Worm (Caenorhabditis elegans) whole organism, early embryonic: ENCODE data around the gene sdz-19.
A peak's percentile ranks its signal among the peaks of the same experiment; 100 is the strongest.

ENCODE experiments used
- B0310.2 ChIP-seq: sonication (generic microtip); optimal IDR thresholded peaks from 2 replicates; lab custom pipeline; 2016; ENCODE audit warnings: mild to moderate bottlenecking, missing genetic modification characterization, missing compliant biosample characterization
- F13C5.2 ChIP-seq: sonication (generic microtip); optimal IDR thresholded peaks from 2 replicates; lab custom pipeline; 2017; ENCODE audit warnings: mild to moderate bottlenecking, missing genetic modification characterization, inconsistent platforms, missing compliant biosample characterization
- aly-1 ChIP-seq: sonication (generic microtip); optimal IDR thresholded peaks from 2 replicates; lab custom pipeline; 2016; ENCODE audit warnings: missing genetic modification characterization, missing compliant biosample characterization
- ama-1 ChIP-seq: fragments of 150-350 bp; optimal IDR thresholded peaks from 2 replicates; lab custom pipeline; 2014
- ceh-13 ChIP-seq: fragments of 200-800 bp; sonication (Bioruptor generic); optimal IDR thresholded peaks from 2 replicates; lab custom pipeline; 2018; ENCODE audit warnings: mild to moderate bottlenecking, missing genetic modification characterization, missing compliant biosample characterization
- ceh-36 ChIP-seq: sonication (generic microtip); optimal IDR thresholded peaks from 2 replicates; lab custom pipeline; 2016; ENCODE audit warnings: missing genetic modification characterization, inconsistent platforms, missing compliant biosample characterization
- ets-7 ChIP-seq: sonication (generic microtip); optimal IDR thresholded peaks from 2 replicates; lab custom pipeline; 2016; ENCODE audit warnings: missing genotype, missing genetic modification characterization, missing compliant biosample characterization
- flt-1 ChIP-seq: fragments of 200-800 bp; sonication (Bioruptor generic); IDR thresholded peaks from 2 replicates; pipeline ENCODE4 v1.3.6; 2022; ENCODE audit warnings: missing genetic modification characterization, missing compliant biosample characterization
- hmbx-1 ChIP-seq: sonication (generic microtip); optimal IDR thresholded peaks from 2 replicates; lab custom pipeline; 2016; ENCODE audit warnings: mild to moderate bottlenecking, missing genetic modification characterization, missing compliant biosample characterization
- hmg-4 ChIP-seq: fragments of 200-800 bp; sonication (Bioruptor generic); optimal IDR thresholded peaks from 2 replicates; lab custom pipeline; 2018; ENCODE audit warnings: mild to moderate bottlenecking, missing genetic modification characterization, missing compliant biosample characterization
- hnd-1 ChIP-seq: sonication (generic microtip); optimal IDR thresholded peaks from 2 replicates; lab custom pipeline; 2016; ENCODE audit warnings: missing genetic modification characterization, missing compliant biosample characterization
- pes-1 ChIP-seq: fragments of 200-800 bp; sonication (Bioruptor generic); IDR thresholded peaks from 2 replicates; pipeline ENCODE4 v1.3.6; 2022; ENCODE audit warnings: missing genetic modification reagents, missing genetic modification characterization, missing compliant biosample characterization
- scrt-1 ChIP-seq: fragments of 200-800 bp; sonication (Bioruptor generic); IDR thresholded peaks from 2 replicates; pipeline ENCODE4 v1.3.6; 2022; ENCODE audit warnings: missing genetic modification characterization, missing compliant biosample characterization
- sea-1 ChIP-seq: fragments of 200-800 bp; sonication (Bioruptor generic); conservative IDR thresholded peaks from 2 replicates; pipeline ENCODE4 v1.3.6; 2022; ENCODE audit warnings: missing genetic modification characterization, missing compliant biosample characterization
- tbx-11 ChIP-seq: fragments of 200-800 bp; sonication (Bioruptor generic); IDR thresholded peaks from 2 replicates; pipeline ENCODE4 v1.3.6; 2022; ENCODE audit warnings: missing genetic modification characterization, missing compliant biosample characterization
- tbx-37 ChIP-seq: fragments of 200-800 bp; sonication (Bioruptor generic); conservative IDR thresholded peaks from 2 replicates; pipeline ENCODE4 v1.3.6; 2022; ENCODE audit warnings: missing genetic modification reagents, missing genetic modification characterization, missing compliant biosample characterization
- tra-4 ChIP-seq: sonication (generic microtip); optimal IDR thresholded peaks from 2 replicates; lab custom pipeline; 2017; ENCODE audit warnings: missing genetic modification characterization, missing compliant biosample characterization

sdz-19 gene

ce11 chrX:12515596-12516481 lies 12.7 kb upstream of the sdz-19 start:
- TF ChIP-seq B0310.2 (tag; lab: Kevin White, UChicago) (no peak), flt-1 (GFP tag; lab: Robert Waterston, UW) (no peak), F13C5.2 (tag; lab: Kevin White, UChicago) (no peak), hmg-4 (GFP tag; lab: Kevin White, UChicago) (no peak), ceh-13 (GFP tag; lab: Kevin White, UChicago) (no peak), aly-1 (tag; lab: Kevin White, UChicago) (no peak), pes-1 (no peak), hnd-1 (no peak), ceh-36 (tag; lab: Kevin White, UChicago) (no peak), sea-1 (GFP tag; lab: Robert Waterston, UW) (no peak), ets-7 (tag; lab: Kevin White, UChicago) (no peak), ama-1 (lab: Kevin White, UChicago) (no peak), scrt-1 (GFP tag; lab: Robert Waterston, UW) (no peak), tbx-37 (no peak), hmbx-1 (tag; lab: Kevin White, UChicago) (no peak), tra-4 (no peak), tbx-11 (no peak)

ce11 chrX:12513415-12513814 lies 10.3 kb upstream of the sdz-19 start:
- TF ChIP-seq F13C5.2 (tag; lab: Kevin White, UChicago): no peak
- TF ChIP-seq ceh-36 (tag; lab: Kevin White, UChicago): no peak
- no peak for TF ChIP-seq B0310.2 (tag; lab: Kevin White, UChicago)
- no peak for TF ChIP-seq tbx-11
- no peak for TF ChIP-seq ama-1 (lab: Kevin White, UChicago)
- no peak for TF ChIP-seq ets-7 (tag; lab: Kevin White, UChicago)
- TF ChIP-seq ceh-13 (GFP tag; lab: Kevin White, UChicago): no peak
- no peak for TF ChIP-seq hmbx-1 (tag; lab: Kevin White, UChicago)
- no peak for TF ChIP-seq pes-1
- TF ChIP-seq scrt-1 (GFP tag; lab: Robert Waterston, UW): no peak
- no peak for TF ChIP-seq flt-1 (GFP tag; lab: Robert Waterston, UW)
- TF ChIP-seq tra-4: no peak
- TF ChIP-seq tbx-37: no peak
- no peak for TF ChIP-seq sea-1 (GFP tag; lab: Robert Waterston, UW)
- TF ChIP-seq hnd-1: no peak
- no peak for TF ChIP-seq hmg-4 (GFP tag; lab: Kevin White, UChicago)
- no peak for TF ChIP-seq aly-1 (tag; lab: Kevin White, UChicago)

- no peak for TF ChIP-seq aly-1 (tag; lab: Kevin White, UChicago)
- no peak for TF ChIP-seq sea-1 (GFP tag; lab: Robert Waterston, UW)
- no peak for TF ChIP-seq flt-1 (GFP tag; lab: Robert Waterston, UW)
Observed at ce11 chrX:12512472-12513137, 9.5 kb upstream of the sdz-19 start.

DNA sequence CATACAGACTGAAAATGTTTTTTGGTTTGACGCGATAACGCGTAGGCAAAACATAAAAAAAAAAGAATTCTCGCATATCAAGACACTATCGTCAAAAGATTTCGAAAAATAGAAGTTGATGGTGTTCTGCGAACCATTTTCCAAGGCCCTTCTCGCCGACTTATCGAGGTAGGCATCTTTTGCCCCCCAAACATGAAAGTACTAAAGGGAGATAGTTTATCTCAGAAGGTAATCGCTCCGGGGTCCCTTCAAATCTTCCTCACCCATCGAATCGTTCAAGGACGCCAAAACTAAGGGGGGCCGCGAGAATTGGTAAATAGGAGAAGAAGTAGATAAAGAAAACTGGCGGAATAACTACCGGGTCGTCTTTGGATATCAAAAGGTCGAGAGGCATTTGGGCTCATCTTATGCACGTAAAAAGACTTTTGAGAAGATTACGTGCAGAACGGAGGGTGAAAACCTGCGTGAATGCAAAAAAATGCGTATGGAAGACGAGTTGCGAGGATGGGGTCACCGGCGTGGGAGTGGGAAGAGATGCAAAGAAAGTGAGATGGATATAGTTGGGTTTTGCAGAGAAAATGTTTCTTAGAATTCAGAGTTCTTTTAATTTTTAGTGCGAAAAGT lies 8.4 kb upstream of the sdz-19 start:
- TF ChIP-seq aly-1 (tag; lab: Kevin White, UChicago): no peak
- TF ChIP-seq F13C5.2 (tag; lab: Kevin White, UChicago): no peak
- no peak for TF ChIP-seq flt-1 (GFP tag; lab: Robert Waterston, UW)
- TF ChIP-seq ceh-36 (tag; lab: Kevin White, UChicago): no peak
- TF ChIP-seq hmg-4 (GFP tag; lab: Kevin White, UChicago): peak; percentile 12

ce11 chrX:12510148-12510785 lies 7.1 kb upstream of the sdz-19 start:
- TF ChIP-seq F13C5.2 (tag; lab: Kevin White, UChicago) (no peak), flt-1 (GFP tag; lab: Robert Waterston, UW) (no peak), B0310.2 (tag; lab: Kevin White, UChicago) (no peak), ama-1 (lab: Kevin White, UChicago) (no peak), hnd-1 (no peak), tra-4 (no peak), scrt-1 (GFP tag; lab: Robert Waterston, UW) (no peak), ets-7 (tag; lab: Kevin White, UChicago) (peak; percentile 24), hmg-4 (GFP tag; lab: Kevin White, UChicago) (peak; percentile 80), pes-1 (no peak), sea-1 (GFP tag; lab: Robert Waterston, UW) (no peak), ceh-13 (GFP tag; lab: Kevin White, UChicago) (no peak), tbx-11 (no peak), tbx-37 (no peak), aly-1 (tag; lab: Kevin White, UChicago) (peak; percentile 44), hmbx-1 (tag; lab: Kevin White, UChicago) (peak; percentile 14), ceh-36 (tag; lab: Kevin White, UChicago) (no peak)

DNA sequence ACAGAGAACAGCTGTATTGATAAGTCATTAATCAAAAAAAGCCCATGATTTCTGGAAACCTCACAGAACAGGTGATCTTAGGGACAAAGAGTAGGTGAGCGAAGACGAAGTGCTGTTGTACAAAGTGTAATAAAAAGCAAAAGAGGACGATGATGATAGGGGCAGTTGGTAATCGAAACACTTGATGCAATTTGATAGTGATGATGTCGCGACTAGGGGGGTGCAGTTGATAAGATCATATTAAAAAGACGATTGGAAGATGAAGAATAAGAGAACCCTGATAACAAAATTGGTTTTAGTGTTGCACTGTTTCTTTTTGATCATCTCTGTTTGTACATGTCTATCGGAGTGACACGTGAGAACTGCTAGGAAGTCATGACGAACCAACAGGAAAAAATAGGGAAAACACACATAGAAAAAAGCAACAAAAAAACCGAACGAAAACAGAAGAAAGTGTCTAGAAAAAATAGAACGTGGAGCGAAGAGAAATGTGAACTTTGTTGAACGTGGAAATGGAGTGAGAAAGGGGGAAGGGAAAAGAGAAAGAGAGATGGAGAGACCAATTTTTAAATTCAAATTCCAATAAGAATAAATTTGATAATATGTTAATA lies 6.3 kb upstream of the sdz-19 start:
- no peak for TF ChIP-seq ceh-13 (GFP tag; lab: Kevin White, UChicago)
- no peak for TF ChIP-seq hnd-1
- TF ChIP-seq F13C5.2 (tag; lab: Kevin White, UChicago): no peak
- no peak for TF ChIP-seq pes-1
- TF ChIP-seq tbx-37: no peak
- TF ChIP-seq ama-1 (lab: Kevin White, UChicago): no peak
